Worm (Caenorhabditis elegans) whole organism, L4/young adult: ENCODE data around the gene Y4C6B.1.

ENCODE experiments used
- W03F9.2 ChIP-seq: fragments of 150-350 bp; optimal IDR thresholded peaks from 2 replicates; lab custom pipeline; 2014; ENCODE audit warnings: missing biosample characterization, missing genetic modification characterization
- dao-5 ChIP-seq: sonication (generic microtip); optimal IDR thresholded peaks from 2 replicates; lab custom pipeline; 2016; ENCODE audit warnings: missing genotype, missing genetic modification characterization, moderate library complexity, missing compliant biosample characterization
- him-1 ChIP-seq: sonication (generic microtip); optimal IDR thresholded peaks from 2 replicates; lab custom pipeline; 2016; ENCODE audit warnings: missing genotype, missing genetic modification reagents, missing genetic modification characterization, missing compliant biosample characterization

ce11 chrIV:5374321-5374720 is 20.0 kb downstream of the Y4C6B.1 start:
- no peak for TF ChIP-seq W03F9.2
- TF ChIP-seq dao-5 = no peak
- TF ChIP-seq him-1 (tag; lab: Kevin White, UChicago) = no peak
